Worm (Caenorhabditis elegans) whole organism, L2 larva: ENCODE results near the gene C34F6.11.

Experiments used
- ceh-16 ChIP-seq: fragments of 150-350 bp; optimal IDR thresholded peaks from 2 replicates; lab custom pipeline; 2014; ENCODE audit warnings: missing biosample characterization, missing genetic modification characterization
- crh-2 ChIP-seq: sonication (generic microtip); optimal IDR thresholded peaks from 2 replicates; lab custom pipeline; 2017; ENCODE audit warnings: missing biosample characterization, missing genetic modification characterization
- dmd-4 ChIP-seq: sonication (generic microtip); optimal IDR thresholded peaks from 2 replicates; lab custom pipeline; 2017; ENCODE audit warnings: missing biosample characterization, missing genetic modification characterization
- lin-39 ChIP-seq: fragments of 150-350 bp; optimal IDR thresholded peaks from 2 replicates; lab custom pipeline; 2014; ENCODE audit warnings: missing biosample characterization, missing genetic modification reagents, missing genetic modification characterization
- mab-5 ChIP-seq: fragments of 150-350 bp; optimal IDR thresholded peaks from 2 replicates; lab custom pipeline; 2014; ENCODE audit warnings: missing biosample characterization, missing genetic modification characterization
- nhr-10 ChIP-seq: sonication (generic microtip); optimal IDR thresholded peaks from 2 replicates; lab custom pipeline; 2017; ENCODE audit warnings: missing biosample characterization, missing genetic modification characterization
- unc-62 ChIP-seq: fragments of 150-350 bp; optimal IDR thresholded peaks from 2 replicates; lab custom pipeline; 2014; ENCODE audit warnings: missing biosample characterization, missing genetic modification reagents, missing genetic modification characterization

DNA sequence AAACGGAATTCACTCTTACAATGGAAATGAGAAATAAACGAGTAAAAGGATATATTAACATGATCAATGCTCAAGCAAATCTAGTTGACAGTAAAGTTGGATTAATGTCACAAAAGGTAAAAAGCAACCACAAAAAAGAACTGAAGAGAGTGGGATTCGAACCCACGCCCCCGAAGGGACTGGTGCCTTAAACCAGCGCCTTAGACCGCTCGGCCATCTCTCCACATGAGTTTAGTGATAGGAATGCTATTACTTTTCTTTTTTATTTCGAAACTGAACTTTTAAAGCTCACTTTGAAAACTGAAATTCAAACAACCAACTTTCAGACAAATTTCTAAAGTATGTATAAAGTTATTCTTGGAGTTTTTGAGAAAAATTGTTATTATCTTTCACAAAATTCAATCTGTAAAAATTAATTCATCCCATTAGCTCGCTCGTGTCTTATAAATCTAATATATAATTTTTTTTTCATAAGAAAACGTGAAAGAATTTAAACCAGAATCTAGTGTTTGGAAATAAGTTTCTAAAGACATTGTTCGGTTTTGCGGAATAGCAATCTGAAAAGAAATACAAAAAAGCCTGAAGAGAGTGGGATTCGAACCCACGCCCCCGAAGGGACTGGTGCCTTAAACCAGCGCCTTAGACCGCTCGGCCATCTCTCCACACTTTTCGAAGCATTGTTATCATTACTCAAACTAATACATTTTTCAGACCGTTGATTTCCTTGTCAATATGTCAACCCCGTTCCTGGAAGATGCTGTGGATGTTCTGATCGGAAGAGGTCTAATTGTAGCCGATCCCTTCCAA, 40.8 kb downstream of the C34F6.11 start:
- TF ChIP-seq lin-39 (no peak), unc-62 (no peak), crh-2 (no peak), ceh-16 (tag; lab: Kevin White, UChicago) (no peak), dmd-4 (tag; lab: Kevin White, UChicago) (no peak), mab-5 (tag; lab: Kevin White, UChicago) (no peak), nhr-10 (tag; lab: Kevin White, UChicago) (no peak)
